Fruit fly (Drosophila melanogaster): ENCODE results near the gene Grl40a.

- TF ChIP-seq achi (GFP tag; optimal IDR thresholded peaks at IDR 0.05), result no peak
- no peak for TF ChIP-seq salr (GFP tag; optimal IDR thresholded peaks at IDR 0.05)
- TF ChIP-seq esn (GFP tag; optimal IDR thresholded peaks at IDR 0.05), result no peak
- TF ChIP-seq pdm3 (GFP tag; optimal IDR thresholded peaks at IDR 0.05), result no peak
- TF ChIP-seq Eip78C (GFP tag), result no peak
- TF ChIP-seq Hr39 (GFP tag; optimal IDR thresholded peaks at IDR 0.05), result no peak
- TF ChIP-seq fd59A (GFP tag; optimal IDR thresholded peaks at IDR 0.05), result no peak
- no peak for TF ChIP-seq Sox102F (GFP tag; optimal IDR thresholded peaks at IDR 0.05)
- TF ChIP-seq Sox14 (GFP tag; optimal IDR thresholded peaks at IDR 0.05), result no peak
- TF ChIP-seq dsx (GFP tag; optimal IDR thresholded peaks at IDR 0.05; ENCODE audit: poor library complexity, severe bottlenecking), result no peak
- no peak for TF ChIP-seq CG32006 (GFP tag; optimal IDR thresholded peaks at IDR 0.05)
- no peak for TF ChIP-seq Ets21C (GFP tag; optimal IDR thresholded peaks at IDR 0.05)
- no peak for TF ChIP-seq CG8119 (GFP tag; IDR thresholded peaks at IDR 0.05)
- TF ChIP-seq CG31627 (GFP tag; optimal IDR thresholded peaks at IDR 0.05), result no peak
Observed at dm6 chr2L:22070844-22071243, 33.2 kb downstream of the Grl40a start, which contains the start of gene tplus3a.
